Worm (Caenorhabditis elegans) whole organism, L4/young adult: ENCODE measurements around the gene sru-31.

ENCODE experiments used
- W03F9.2 ChIP-seq: fragments of 150-350 bp; optimal IDR thresholded peaks from 2 replicates; lab custom pipeline; 2014; ENCODE audit warnings: missing biosample characterization, missing genetic modification characterization
- dao-5 ChIP-seq: sonication (generic microtip); optimal IDR thresholded peaks from 2 replicates; lab custom pipeline; 2016; ENCODE audit warnings: missing genotype, missing genetic modification characterization, moderate library complexity, missing compliant biosample characterization
- him-1 ChIP-seq: sonication (generic microtip); optimal IDR thresholded peaks from 2 replicates; lab custom pipeline; 2016; ENCODE audit warnings: missing genotype, missing genetic modification reagents, missing genetic modification characterization, missing compliant biosample characterization

The sru-31 gene

ce11 chrV:9791332-9791731, 25.2 kb upstream of the sru-31 start, which contains the start of gene lipl-2:
lipl-2 (plus strand) TSS chrV:9791567.
- TF ChIP-seq W03F9.2 (tag; lab: Kevin White, UChicago) (no peak), dao-5 (tag; lab: Kevin White, UChicago) (no peak), him-1 (no peak)

ce11 chrV:9794997-9795396, 21.5 kb upstream of the sru-31 start:
- TF ChIP-seq him-1 (no peak), W03F9.2 (tag; lab: Kevin White, UChicago) (no peak), dao-5 (tag; lab: Kevin White, UChicago) (no peak)

ce11 chrV:9796002-9796401, 20.5 kb upstream of the sru-31 start:
- TF ChIP-seq him-1 = no peak
- no peak for TF ChIP-seq dao-5 (tag; lab: Kevin White, UChicago)
- no peak for TF ChIP-seq W03F9.2 (tag; lab: Kevin White, UChicago)

ce11 chrV:9796562-9796961, 19.9 kb upstream of the sru-31 start, which contains the start of gene F46B6.9:
F46B6.9 (plus strand) TSS chrV:9796862.
- TF ChIP-seq W03F9.2 (tag; lab: Kevin White, UChicago) (no peak), dao-5 (tag; lab: Kevin White, UChicago) (no peak), him-1 (no peak)

- TF ChIP-seq dao-5 (tag; lab: Kevin White, UChicago) = no peak
- no peak for TF ChIP-seq him-1
- TF ChIP-seq W03F9.2 (tag; lab: Kevin White, UChicago) = no peak
These were observed 18.3 kb upstream of the sru-31 start for ce11 chrV:9798212-9798611.

ce11 chrV:9799076-9799475, 17.4 kb upstream of the sru-31 start, which contains the start of gene F46B6.13:
F46B6.13 (minus strand) TSS chrV:9799176.
- no peak for TF ChIP-seq W03F9.2 (tag; lab: Kevin White, UChicago)

- TF ChIP-seq dao-5 (tag; lab: Kevin White, UChicago) (no peak), W03F9.2 (tag; lab: Kevin White, UChicago) (no peak), him-1 (no peak)
These were observed 14.5 kb upstream of the sru-31 start, which contains the start of gene F46B6.10 for ce11 chrV:9801965-9802364. F46B6.10 (minus strand) TSS chrV:9802065.

- TF ChIP-seq him-1 = no peak
These were observed 13.3 kb upstream of the sru-31 start, which contains the start of gene sru-39 for ce11 chrV:9803176-9803575. sru-39 (plus strand) TSS chrV:9803476.

- no peak for TF ChIP-seq him-1
- TF ChIP-seq dao-5 (tag; lab: Kevin White, UChicago) = no peak
- no peak for TF ChIP-seq W03F9.2 (tag; lab: Kevin White, UChicago)
These were observed 11.3 kb upstream of the sru-31 start, which contains the start of gene sru-37 for ce11 chrV:9805161-9805560. sru-37 (plus strand) TSS chrV:9805461.

- no peak for TF ChIP-seq dao-5 (tag; lab: Kevin White, UChicago)
- no peak for TF ChIP-seq him-1
- no peak for TF ChIP-seq W03F9.2 (tag; lab: Kevin White, UChicago)
These were observed 5.3 kb upstream of the sru-31 start, which contains the start of gene sru-29 for ce11 chrV:9811154-9811553. sru-29 (plus strand) TSS chrV:9811454.

- TF ChIP-seq dao-5 (tag; lab: Kevin White, UChicago) = no peak
These were observed 4.3 kb upstream of the sru-31 start for ce11 chrV:9812216-9812615.

ce11 chrV:9813527-9813926, 3.0 kb upstream of the sru-31 start, which contains the start of gene sru-30:
sru-30 (plus strand) TSS chrV:9813827.
- TF ChIP-seq him-1 (no peak), dao-5 (tag; lab: Kevin White, UChicago) (no peak), W03F9.2 (tag; lab: Kevin White, UChicago) (no peak)

- TF ChIP-seq dao-5 (tag; lab: Kevin White, UChicago) (no peak), W03F9.2 (tag; lab: Kevin White, UChicago) (no peak), him-1 (no peak)
These were observed 5.2 kb downstream of the sru-31 start, which contains the start of gene str-193 for ce11 chrV:9821724-9822123. str-193 (minus strand) TSS chrV:9821824.

- no peak for TF ChIP-seq W03F9.2 (tag; lab: Kevin White, UChicago)
- no peak for TF ChIP-seq dao-5 (tag; lab: Kevin White, UChicago)
- no peak for TF ChIP-seq him-1
These were observed 7.7 kb downstream of the sru-31 start, which contains the start of gene str-2 for ce11 chrV:9824149-9824548. str-2 (minus strand) TSS chrV:9824249.

ce11 chrV:9833900-9834299, 17.4 kb downstream of the sru-31 start, which contains the start of gene sru-40:
sru-40 (minus strand) TSS chrV:9834000.
- no peak for TF ChIP-seq W03F9.2 (tag; lab: Kevin White, UChicago)
- no peak for TF ChIP-seq him-1
- no peak for TF ChIP-seq dao-5 (tag; lab: Kevin White, UChicago)
